Fruit fly (Drosophila melanogaster) whole organism, embryonic: ENCODE results near the gene CG8066.

Experiments used
- Aef1 ChIP-seq: fragments of 200-800 bp; sonication (Bioruptor generic); IDR thresholded peaks from 3 replicates; pipeline ENCODE4 v1.3.6; 2022; ENCODE audit warnings: missing biosample characterization, missing genetic modification characterization
- Bteb2 ChIP-seq: fragments of 200-800 bp; sonication (Bioruptor generic); optimal IDR thresholded peaks from 2 replicates; lab custom pipeline; 2016; ENCODE audit warnings: missing biosample characterization, missing genetic modification characterization
- C15 ChIP-seq: fragments of 200-800 bp; sonication (Bioruptor generic); IDR thresholded peaks from 3 replicates; pipeline ENCODE4 v1.3.6; 2022; ENCODE audit warnings: missing biosample characterization, missing genetic modification characterization
- CG10274 ChIP-seq: fragments of 200-800 bp; sonication (Bioruptor generic); optimal IDR thresholded peaks from 3 replicates; lab custom pipeline; 2017; ENCODE audit warnings: missing biosample characterization, mild to moderate bottlenecking, missing genetic modification characterization
- CG13775 ChIP-seq: fragments of 200-800 bp; sonication (Bioruptor generic); optimal IDR thresholded peaks from 3 replicates; lab custom pipeline; 2017; ENCODE audit warnings: missing biosample characterization, mild to moderate bottlenecking, missing genetic modification characterization
- CG14860 ChIP-seq: fragments of 200-800 bp; sonication (Bioruptor generic); IDR thresholded peaks from 3 replicates; pipeline ENCODE4 v1.3.6; 2022; ENCODE audit warnings: missing biosample characterization, missing genetic modification characterization; ENCODE audit not compliant: partially characterized antibody
- CG1603 ChIP-seq: fragments of 200-800 bp; sonication (Bioruptor generic); optimal IDR thresholded peaks from 2 replicates; lab custom pipeline; 2019; ENCODE audit warnings: missing biosample characterization, mild to moderate bottlenecking, missing genetic modification characterization, moderate library complexity
- CG17612 ChIP-seq: fragments of 200-800 bp; sonication (Bioruptor generic); IDR thresholded peaks from 2 replicates; pipeline ENCODE4 v1.3.6; 2022; ENCODE audit warnings: missing biosample characterization, missing genetic modification characterization
- CG17829 ChIP-seq: fragments of 200-800 bp; optimal IDR thresholded peaks from 2 replicates; lab custom pipeline; 2019; ENCODE audit warnings: missing biosample characterization, mild to moderate bottlenecking, missing genetic modification characterization, moderate library complexity
- CG17912 ChIP-seq: fragments of 200-800 bp; sonication (Bioruptor generic); optimal IDR thresholded peaks from 2 replicates; lab custom pipeline; 2018; ENCODE audit warnings: missing biosample characterization, mild to moderate bottlenecking, missing genetic modification characterization
- CG2889 ChIP-seq: fragments of 200-800 bp; sonication (Bioruptor generic); IDR thresholded peaks from 3 replicates; pipeline ENCODE4 v1.3.6; 2022; ENCODE audit warnings: missing biosample characterization, missing genetic modification characterization
- CG32772 ChIP-seq: fragments of 200-800 bp; sonication (Bioruptor generic); IDR thresholded peaks from 2 replicates; pipeline ENCODE4 v1.3.6; 2022; ENCODE audit warnings: missing biosample characterization, missing genetic modification characterization
- CG4328 ChIP-seq: fragments of 200-800 bp; sonication (Bioruptor generic); optimal IDR thresholded peaks from 3 replicates; lab custom pipeline; 2017; ENCODE audit warnings: missing biosample characterization, missing genetic modification reagents, missing genetic modification characterization
- CG6175 ChIP-seq: fragments of 200-800 bp; sonication (Bioruptor generic); IDR thresholded peaks from 3 replicates; pipeline ENCODE4 v1.3.6; 2022; ENCODE audit warnings: missing biosample characterization, missing genetic modification characterization
- CG6683 ChIP-seq: fragments of 200-800 bp; sonication (Bioruptor generic); optimal IDR thresholded peaks from 2 replicates; lab custom pipeline; 2017; ENCODE audit warnings: missing biosample characterization, mild to moderate bottlenecking, missing genetic modification characterization, missing genetic modification reagents
- CG6689 ChIP-seq: fragments of 200-800 bp; sonication (Bioruptor generic); IDR thresholded peaks from 2 replicates; pipeline ENCODE4 v1.3.6; 2022; ENCODE audit warnings: missing biosample characterization, missing genetic modification characterization
- CG7928 ChIP-seq: fragments of 200-800 bp; sonication (Bioruptor generic); optimal IDR thresholded peaks from 2 replicates; lab custom pipeline; 2017; ENCODE audit warnings: missing biosample characterization, mild to moderate bottlenecking, missing genetic modification characterization
- CG7963 ChIP-seq: fragments of 200-800 bp; sonication (Bioruptor generic); IDR thresholded peaks from 3 replicates; pipeline ENCODE4 v1.3.6; 2022; ENCODE audit warnings: missing biosample characterization, missing genetic modification characterization; ENCODE audit not compliant: partially characterized antibody
- CG9609 ChIP-seq: fragments of 200-800 bp; sonication (Bioruptor generic); optimal IDR thresholded peaks from 3 replicates; lab custom pipeline; 2016; ENCODE audit warnings: missing biosample characterization, missing genetic modification characterization
- CG9797 ChIP-seq: fragments of 200-800 bp; sonication (Bioruptor generic); optimal IDR thresholded peaks from 3 replicates; lab custom pipeline; 2018; ENCODE audit warnings: missing biosample characterization, mild to moderate bottlenecking, missing genetic modification characterization
- Camta ChIP-seq: fragments of 200-800 bp; sonication (Bioruptor generic); optimal IDR thresholded peaks from 2 replicates; lab custom pipeline; 2016; ENCODE audit warnings: missing biosample characterization, missing genetic modification characterization
- CoRest ChIP-seq: fragments of 200-800 bp; sonication (Bioruptor generic); optimal IDR thresholded peaks from 3 replicates; lab custom pipeline; 2018; ENCODE audit warnings: missing biosample characterization, mild to moderate bottlenecking, missing genetic modification characterization, moderate library complexity
- Dbx ChIP-seq: fragments of 200-800 bp; sonication (Bioruptor generic); IDR thresholded peaks from 3 replicates; pipeline ENCODE4 v1.3.6; 2022; ENCODE audit warnings: missing biosample characterization, missing genetic modification characterization
- Med ChIP-seq: fragments of 200-800 bp; sonication (Bioruptor generic); peaks from one replicate; lab custom pipeline; 2016; ENCODE audit warnings: missing biosample characterization, missing genetic modification characterization, mild to moderate bottlenecking, inconsistent platforms, moderate library complexity
- NFAT ChIP-seq: fragments of 200-800 bp; sonication (Bioruptor generic); IDR thresholded peaks from 2 replicates; pipeline ENCODE4 v1.3.6; 2022; ENCODE audit warnings: missing biosample characterization, missing genetic modification characterization
- Nf-YA ChIP-seq: fragments of 200-800 bp; sonication (Bioruptor generic); IDR thresholded peaks from 2 replicates; pipeline ENCODE4 v1.3.6; 2022; ENCODE audit warnings: missing biosample characterization, missing genetic modification characterization
- Opbp ChIP-seq: fragments of 200-800 bp; sonication (Bioruptor generic); IDR thresholded peaks from 3 replicates; pipeline ENCODE4 v1.3.6; 2022; ENCODE audit warnings: missing biosample characterization, missing genetic modification characterization; ENCODE audit not compliant: partially characterized antibody
- Poxn ChIP-seq: fragments of 200-800 bp; sonication (Bioruptor generic); IDR thresholded peaks from 2 replicates; pipeline ENCODE4 v1.3.6; 2022; ENCODE audit warnings: missing biosample characterization, missing genetic modification characterization
- Spps ChIP-seq: fragments of 200-800 bp; sonication (Bioruptor generic); optimal IDR thresholded peaks from 2 replicates; lab custom pipeline; 2018; ENCODE audit warnings: missing biosample characterization, mild to moderate bottlenecking, missing genetic modification characterization
- Stat92E ChIP-seq, 3 experiments: fragments of >200 bp in 2 of 3; fragments of 200-800 bp in 1 of 3; sonication (Bioruptor generic) in 1 of 3; optimal IDR thresholded peaks; 2 replicates each; lab custom pipeline; 2017 to 2019; ENCODE audit warnings: missing biosample characterization in 3 of 3, missing genetic modification characterization in 3 of 3, mild to moderate bottlenecking in 1 of 3, moderate library complexity in 1 of 3
- Xbp1 ChIP-seq: fragments of 200-800 bp; sonication (Bioruptor generic); optimal IDR thresholded peaks from 3 replicates; lab custom pipeline; 2016; ENCODE audit warnings: missing biosample characterization, mild to moderate bottlenecking, missing genetic modification characterization
- ab ChIP-seq: fragments of 200-800 bp; sonication (Bioruptor generic); optimal IDR thresholded peaks from 2 replicates; lab custom pipeline; 2016; ENCODE audit warnings: missing biosample characterization, missing genetic modification characterization
- bbx ChIP-seq: fragments of 200-800 bp; sonication (Bioruptor generic); IDR thresholded peaks from 2 replicates; pipeline ENCODE4 v1.3.6; 2022; ENCODE audit warnings: missing biosample characterization, missing genetic modification characterization; ENCODE audit not compliant: partially characterized antibody
- chn ChIP-seq: fragments of 200-800 bp; sonication (Bioruptor generic); optimal IDR thresholded peaks from 2 replicates; lab custom pipeline; 2016; ENCODE audit warnings: missing biosample characterization, missing genetic modification characterization
- ci ChIP-seq: fragments of 200-800 bp; sonication (Bioruptor generic); IDR thresholded peaks from 3 replicates; pipeline ENCODE4 v1.3.6; 2022; ENCODE audit warnings: missing biosample characterization, missing genetic modification characterization
- croc ChIP-seq: fragments of 200-800 bp; sonication (Bioruptor generic); conservative IDR thresholded peaks from 3 replicates; pipeline ENCODE4 v1.3.6; 2022; ENCODE audit warnings: missing biosample characterization, missing genetic modification characterization
- dati ChIP-seq: fragments of 200-800 bp; sonication (Bioruptor generic); IDR thresholded peaks from 2 replicates; pipeline ENCODE4 v1.3.6; 2022; ENCODE audit warnings: missing biosample characterization, missing genetic modification characterization
- eyg ChIP-seq: fragments of 200-800 bp; sonication (Bioruptor generic); optimal IDR thresholded peaks from 3 replicates; lab custom pipeline; 2016; ENCODE audit warnings: missing biosample characterization, missing genetic modification characterization
- gsb-n ChIP-seq: fragments of 200-800 bp; sonication (Bioruptor generic); optimal IDR thresholded peaks from 3 replicates; lab custom pipeline; 2018; ENCODE audit warnings: missing biosample characterization, mild to moderate bottlenecking, missing genetic modification characterization
- kah ChIP-seq: fragments of 200-800 bp; sonication (Bioruptor generic); optimal IDR thresholded peaks from 2 replicates; lab custom pipeline; 2018; ENCODE audit warnings: missing biosample characterization, mild to moderate bottlenecking, missing genetic modification characterization
- lmd ChIP-seq: fragments of 200-800 bp; sonication (Bioruptor generic); IDR thresholded peaks from 2 replicates; pipeline ENCODE4 v1.3.6; 2022; ENCODE audit warnings: missing biosample characterization, missing genetic modification characterization
- odd ChIP-seq: fragments of 200-800 bp; sonication (Bioruptor generic); optimal IDR thresholded peaks from 2 replicates; lab custom pipeline; 2017; ENCODE audit warnings: missing biosample characterization, mild to moderate bottlenecking, missing genetic modification characterization
- pum ChIP-seq: fragments of 200-800 bp; sonication (Bioruptor generic); optimal IDR thresholded peaks from 2 replicates; lab custom pipeline; 2016; ENCODE audit warnings: missing biosample characterization, missing genetic modification characterization
- slou ChIP-seq: fragments of 200-800 bp; sonication (Bioruptor generic); optimal IDR thresholded peaks from 3 replicates; lab custom pipeline; 2016; ENCODE audit warnings: missing biosample characterization, missing genetic modification characterization
- stwl ChIP-seq: fragments of 200-800 bp; sonication (Bioruptor generic); optimal IDR thresholded peaks from 3 replicates; lab custom pipeline; 2018; ENCODE audit warnings: missing biosample characterization, mild to moderate bottlenecking, missing genetic modification characterization, moderate library complexity
- tna ChIP-seq: fragments of 200-800 bp; sonication (Bioruptor generic); IDR thresholded peaks from 2 replicates; pipeline ENCODE4 v1.3.6; 2022; ENCODE audit warnings: missing biosample characterization, missing genetic modification characterization; ENCODE audit not compliant: partially characterized antibody
- trem ChIP-seq: fragments of 200-800 bp; optimal IDR thresholded peaks from 3 replicates; lab custom pipeline; 2019; ENCODE audit warnings: missing biosample characterization, mild to moderate bottlenecking, missing genetic modification characterization, moderate library complexity
- ttk ChIP-seq: fragments of 200-800 bp; sonication (Bioruptor generic); IDR thresholded peaks from 2 replicates; pipeline ENCODE4 v2.1.2; 2022; ENCODE audit warnings: missing biosample characterization, missing genetic modification characterization
- usp ChIP-seq: fragments of >200 bp; optimal IDR thresholded peaks from 2 replicates; lab custom pipeline; 2017; ENCODE audit warnings: missing biosample characterization, missing genetic modification characterization

CG8066 gene

dm6 chr3R:14590753-14591535 is 22.3 kb upstream of the CG8066 start (continued):
- TF ChIP-seq CG1603 (tag; lab: Kevin White, UChicago) (peak; percentile 54), tna (GFP tag; lab: Robert Waterston, UW) (no peak), CG32772 (peak; percentile 60), CG9609 (GFP tag; lab: Kevin White, UChicago) (no peak), Bteb2 (no peak), croc (peak; percentile 87), CG14860 (no peak), ttk (peak; percentile 65; the same call in 1 of the 2 replicates), ab (GFP tag; lab: Kevin White, UChicago) (no peak), eyg (no peak), lmd (GFP tag; lab: Robert Waterston, UW) (peak; percentile 69), CG6175 (GFP tag; lab: Robert Waterston, UW) (no peak), Opbp (no peak), Stat92E (GFP tag; optimal IDR thresholded peaks at IDR 0.05; lab: Kevin White, UChicago) (peak in 1 of 3 experiments; percentile 92), odd (peak; percentile 80), stwl (tag; lab: Kevin White, UChicago) (peak; percentile 65), NFAT (GFP tag; lab: Robert Waterston, UW) (no peak), chn (peak; percentile 47), Poxn (no peak), bbx (GFP tag; lab: Robert Waterston, UW) (no peak), trem (tag; lab: Kevin White, UChicago) (peak; percentile 94), Camta (peak; percentile 25), CG6689 (peak; percentile 85), gsb-n (tag; lab: Kevin White, UChicago) (peak; percentile 97), ci (GFP tag; lab: Robert Waterston, UW) (peak; percentile 62; the same call in 1 of the 3 replicates), Med (GFP tag; lab: Kevin White, UChicago) (peak; percentile 58), Nf-YA (GFP tag; lab: Robert Waterston, UW) (peak; percentile 33; the same call in 1 of the 2 replicates), C15 (GFP tag; lab: Robert Waterston, UW) (no peak), usp (GFP tag; lab: Kevin White, UChicago) (no peak), CG6683 (no peak), CG17612 (GFP tag; lab: Robert Waterston, UW) (no peak), CG9797 (GFP tag; lab: Kevin White, UChicago) (peak; percentile 1), dati (GFP tag; lab: Robert Waterston, UW) (0 out of 2 replicates have a peak, but pooled peaks have one; percentile 27), slou (GFP tag; lab: Kevin White, UChicago) (peak; percentile 4), CG13775 (GFP tag; lab: Kevin White, UChicago) (peak; percentile 93), CG2889 (GFP tag; lab: Robert Waterston, UW) (no peak), CG17912 (no peak), CG4328 (peak; percentile 69), pum (GFP tag; lab: Kevin White, UChicago) (peak; percentile 25), CoRest (peak; percentile 94), CG17829 (tag; lab: Kevin White, UChicago) (peak; percentile 98), Spps (tag; lab: Kevin White, UChicago) (peak; percentile 93), CG10274 (GFP tag; lab: Kevin White, UChicago) (peak; percentile 34), kah (GFP tag; lab: Kevin White, UChicago) (peak; percentile 54), CG7928 (GFP tag; lab: Kevin White, UChicago) (no peak), Xbp1 (peak; percentile 83), Dbx (GFP tag; lab: Robert Waterston, UW) (no peak), Aef1 (peak; percentile 19; the same call in 1 of the 3 replicates), CG7963 (GFP tag; lab: Robert Waterston, UW) (no peak)
